Worm (Caenorhabditis elegans) whole organism, young adult: ENCODE results near the gene C18H7.6.

Source experiments
- B0035.1 ChIP-seq: sonication (generic microtip); optimal IDR thresholded peaks from 2 replicates; lab custom pipeline; 2016; ENCODE audit warnings: missing genetic modification characterization, mild to moderate bottlenecking, missing compliant biosample characterization, missing genotype, missing genetic modification reagents
- C17E4.6 ChIP-seq: fragments of 200-800 bp; sonication (Bioruptor generic); IDR thresholded peaks from 2 replicates; pipeline ENCODE4 v1.3.6; 2022; ENCODE audit warnings: missing genetic modification reagents, missing genetic modification characterization, missing compliant biosample characterization
- D2030.7 ChIP-seq: fragments of 200-800 bp; sonication (Bioruptor generic); IDR thresholded peaks from 2 replicates; pipeline ENCODE4 v1.3.6; 2022; ENCODE audit warnings: missing genetic modification reagents, missing genetic modification characterization, missing compliant biosample characterization
- F52B5.7 ChIP-seq: sonication (generic microtip); optimal IDR thresholded peaks from 2 replicates; lab custom pipeline; 2016; ENCODE audit warnings: mild to moderate bottlenecking, missing genetic modification characterization, missing compliant biosample characterization
- F55B11.4 ChIP-seq: sonication (generic microtip); optimal IDR thresholded peaks from 2 replicates; lab custom pipeline; 2016; ENCODE audit warnings: missing compliant biosample characterization, missing genetic modification characterization, borderline replicate concordance; ENCODE audit not compliant: insufficient read depth
- Y53G8AR.9 ChIP-seq: fragments of 200-800 bp; sonication (Bioruptor generic); conservative IDR thresholded peaks from 2 replicates; pipeline ENCODE4 v1.3.6; 2022; ENCODE audit warnings: missing genetic modification reagents, missing genetic modification characterization, missing compliant biosample characterization
- Y56A3A.18 ChIP-seq: fragments of 200-800 bp; sonication (Bioruptor generic); IDR thresholded peaks from 2 replicates; pipeline ENCODE4 v1.3.6; 2022; ENCODE audit warnings: missing genetic modification reagents, missing genetic modification characterization, missing compliant biosample characterization
- Y67H2A.10 ChIP-seq: fragments of 200-800 bp; sonication (Bioruptor generic); conservative IDR thresholded peaks from 2 replicates; pipeline ENCODE4 v1.3.6; 2022; ENCODE audit warnings: missing genetic modification reagents, missing genetic modification characterization, missing compliant biosample characterization
- Y79H2A.3 ChIP-seq: fragments of 200-800 bp; sonication (Bioruptor generic); conservative IDR thresholded peaks from 2 replicates; pipeline ENCODE4 v1.3.6; 2022; ENCODE audit warnings: missing genetic modification reagents, missing genetic modification characterization, missing compliant biosample characterization
- ZK185.1 ChIP-seq: sonication (generic microtip); optimal IDR thresholded peaks from 2 replicates; lab custom pipeline; 2016; ENCODE audit warnings: mild to moderate bottlenecking, missing genetic modification characterization, missing compliant biosample characterization; ENCODE audit not compliant: poor library complexity, severe bottlenecking
- akir-1 ChIP-seq: fragments of 200-800 bp; sonication (Bioruptor generic); optimal IDR thresholded peaks from 2 replicates; lab custom pipeline; 2018; ENCODE audit warnings: mild to moderate bottlenecking, missing genetic modification characterization, moderate library complexity, missing compliant biosample characterization
- atf-7 ChIP-seq: sonication (generic microtip); optimal IDR thresholded peaks from 2 replicates; lab custom pipeline; 2017; ENCODE audit warnings: mild to moderate bottlenecking, missing genetic modification characterization, missing compliant biosample characterization
- athp-1 ChIP-seq: sonication (generic microtip); optimal IDR thresholded peaks from 2 replicates; lab custom pipeline; 2017; ENCODE audit warnings: mild to moderate bottlenecking, missing genetic modification characterization, missing compliant biosample characterization
- bed-2 ChIP-seq: fragments of 200-800 bp; sonication (Bioruptor generic); IDR thresholded peaks from 2 replicates; pipeline ENCODE4 v1.3.6; 2022; ENCODE audit warnings: missing genetic modification reagents, missing genetic modification characterization, missing compliant biosample characterization
- ceh-100 ChIP-seq: fragments of 200-800 bp; sonication (Bioruptor generic); IDR thresholded peaks from 2 replicates; pipeline ENCODE4 v1.3.6; 2022; ENCODE audit warnings: missing genetic modification reagents, missing genetic modification characterization, missing compliant biosample characterization
- ceh-27 ChIP-seq: fragments of 200-800 bp; sonication (Bioruptor generic); optimal IDR thresholded peaks from 2 replicates; lab custom pipeline; 2018; ENCODE audit warnings: mild to moderate bottlenecking, missing genetic modification characterization, moderate library complexity, missing compliant biosample characterization
- ceh-58 ChIP-seq: fragments of 200-800 bp; sonication (Bioruptor generic); IDR thresholded peaks from 2 replicates; pipeline ENCODE4 v1.3.6; 2022; ENCODE audit warnings: missing genetic modification characterization, missing compliant biosample characterization
- ceh-79 ChIP-seq: sonication (generic microtip); optimal IDR thresholded peaks from 2 replicates; lab custom pipeline; 2017; ENCODE audit warnings: mild to moderate bottlenecking, missing genetic modification characterization, missing compliant biosample characterization
- ceh-91 ChIP-seq: fragments of 200-800 bp; sonication (Bioruptor generic); IDR thresholded peaks from 2 replicates; pipeline ENCODE4 v1.3.6; 2022; ENCODE audit warnings: missing genetic modification reagents, missing genetic modification characterization, missing compliant biosample characterization
- chd-7 ChIP-seq: sonication (generic microtip); optimal IDR thresholded peaks from 2 replicates; lab custom pipeline; 2016; ENCODE audit warnings: mild to moderate bottlenecking, missing genetic modification characterization, moderate library complexity, missing compliant biosample characterization
- egrh-3 ChIP-seq: fragments of 200-800 bp; sonication (Bioruptor generic); IDR thresholded peaks from 2 replicates; pipeline ENCODE4 v1.3.6; 2022; ENCODE audit warnings: missing genetic modification reagents, missing genetic modification characterization, missing compliant biosample characterization
- ets-4 ChIP-seq: fragments of 200-800 bp; sonication (Bioruptor generic); optimal IDR thresholded peaks from 2 replicates; lab custom pipeline; 2018; ENCODE audit warnings: mild to moderate bottlenecking, missing genetic modification characterization, missing compliant biosample characterization
- hmg-1.2 ChIP-seq: fragments of 200-800 bp; sonication (Bioruptor generic); IDR thresholded peaks from 2 replicates; pipeline ENCODE4 v1.3.6; 2022; ENCODE audit warnings: missing genetic modification reagents, missing genetic modification characterization, missing compliant biosample characterization
- hrde-1 ChIP-seq: sonication (generic microtip); optimal IDR thresholded peaks from 2 replicates; lab custom pipeline; 2016; ENCODE audit warnings: missing genetic modification characterization, mild to moderate bottlenecking, missing compliant biosample characterization, moderate library complexity, missing genotype, missing genetic modification reagents, borderline replicate concordance
- lag-1 ChIP-seq: fragments of 200-800 bp; sonication (Bioruptor generic); IDR thresholded peaks from 2 replicates; pipeline ENCODE4 v1.3.6; 2022; ENCODE audit warnings: missing genetic modification reagents, missing genetic modification characterization, missing compliant biosample characterization
- lin-26 ChIP-seq: fragments of 200-800 bp; sonication (Bioruptor generic); IDR thresholded peaks from 2 replicates; pipeline ENCODE4 v1.3.6; 2022; ENCODE audit warnings: missing genetic modification reagents, missing genetic modification characterization, missing compliant biosample characterization
- madf-10 ChIP-seq: sonication (generic microtip); optimal IDR thresholded peaks from 2 replicates; lab custom pipeline; 2016; ENCODE audit warnings: mild to moderate bottlenecking, missing genetic modification characterization, missing compliant biosample characterization
- nhr-179 ChIP-seq: sonication (generic microtip); optimal IDR thresholded peaks from 2 replicates; lab custom pipeline; 2016; ENCODE audit warnings: mild to moderate bottlenecking, missing genetic modification characterization, missing compliant biosample characterization
- snpc-1.3 ChIP-seq: sonication (generic microtip); optimal IDR thresholded peaks from 2 replicates; lab custom pipeline; 2017; ENCODE audit warnings: missing genetic modification characterization, mild to moderate bottlenecking, missing compliant biosample characterization, antibody characterized with exemption, moderate library complexity, missing genotype, missing genetic modification reagents; ENCODE audit not compliant: insufficient read depth
- snpc-4 ChIP-seq, 5 experiments: fragments of 150-350 bp in 1 of 5; sonication (generic microtip) in 4 of 5; optimal IDR thresholded peaks; 2 replicates each; lab custom pipeline; 2014 to 2018; ENCODE audit warnings: missing genetic modification characterization in 5 of 5, missing biosample characterization in 3 of 5, antibody characterized with exemption in 2 of 5, mild to moderate bottlenecking in 2 of 5, missing compliant biosample characterization in 2 of 5, missing genotype in 2 of 5, moderate library complexity in 2 of 5, missing genetic modification reagents in 1 of 5
- somi-1 ChIP-seq: fragments of 200-800 bp; sonication (Bioruptor generic); optimal IDR thresholded peaks from 2 replicates; lab custom pipeline; 2018; ENCODE audit warnings: mild to moderate bottlenecking, missing genetic modification characterization, missing compliant biosample characterization
- tbx-9 ChIP-seq: sonication (generic microtip); optimal IDR thresholded peaks from 2 replicates; lab custom pipeline; 2016; ENCODE audit warnings: borderline replicate concordance, missing genetic modification characterization, inconsistent platforms, missing compliant biosample characterization
- unc-130 ChIP-seq: sonication (generic microtip); optimal IDR thresholded peaks from 2 replicates; lab custom pipeline; 2016; ENCODE audit warnings: missing genetic modification reagents, missing genetic modification characterization, missing compliant biosample characterization
- ztf-22 ChIP-seq: fragments of 200-800 bp; sonication (Bioruptor generic); optimal IDR thresholded peaks from 2 replicates; lab custom pipeline; 2018; ENCODE audit warnings: mild to moderate bottlenecking, missing genetic modification characterization, moderate library complexity, missing compliant biosample characterization
- ztf-25 ChIP-seq: fragments of 200-800 bp; sonication (Bioruptor generic); IDR thresholded peaks from 2 replicates; pipeline ENCODE4 v1.3.6; 2022; ENCODE audit warnings: missing genetic modification reagents, missing genetic modification characterization, missing compliant biosample characterization
- ztf-6 ChIP-seq: fragments of 200-800 bp; sonication (Bioruptor generic); IDR thresholded peaks from 2 replicates; pipeline ENCODE4 v1.3.6; 2022; ENCODE audit warnings: missing genetic modification reagents, missing genetic modification characterization, missing compliant biosample characterization

C18H7.6 gene

ce11 chrIV:631869-632268 lies 39.6 kb upstream of the C18H7.6 start (continued):
- TF ChIP-seq lin-26 (GFP tag; lab: Robert Waterston, UW) (0 out of 2 replicates have a peak, but pooled peaks have one; percentile 32), ztf-22 (GFP tag; lab: Kevin White, UChicago) (no peak), chd-7 (tag; lab: Kevin White, UChicago) (no peak), D2030.7 (GFP tag; lab: Robert Waterston, UW) (no peak), Y79H2A.3 (GFP tag; lab: Robert Waterston, UW) (no peak), snpc-4 (GFP tag; optimal IDR thresholded peaks at IDR 0.05; lab: Kevin White, UChicago) (no peak), snpc-4 (tag; optimal IDR thresholded peaks at IDR 0.05; lab: Kevin White, UChicago) (no peak), ZK185.1 (tag; lab: Kevin White, UChicago) (no peak), somi-1 (GFP tag; lab: Kevin White, UChicago) (no peak), athp-1 (tag; lab: Kevin White, UChicago) (no peak), snpc-1.3 (no peak), F52B5.7 (tag; lab: Kevin White, UChicago) (no peak), Y67H2A.10 (GFP tag; lab: Robert Waterston, UW) (no peak), lag-1 (no peak), B0035.1 (no peak), madf-10 (tag; lab: Kevin White, UChicago) (no peak), ceh-79 (tag; lab: Kevin White, UChicago) (no peak), Y53G8AR.9 (GFP tag; lab: Robert Waterston, UW) (0 out of 2 replicates have a peak, but pooled peaks have one; percentile 18)

- TF ChIP-seq F55B11.4 (tag; lab: Kevin White, UChicago) (no peak), unc-130 (GFP tag; lab: Kevin White, UChicago) (no peak), bed-2 (GFP tag; lab: Robert Waterston, UW) (no peak), ceh-91 (GFP tag; lab: Robert Waterston, UW) (no peak), nhr-179 (tag; lab: Kevin White, UChicago) (no peak), ceh-100 (no peak), Y56A3A.18 (GFP tag; lab: Robert Waterston, UW) (no peak), akir-1 (GFP tag; lab: Kevin White, UChicago) (no peak), C17E4.6 (GFP tag; lab: Robert Waterston, UW) (no peak), ztf-25 (GFP tag; lab: Robert Waterston, UW) (no peak), hmg-1.2 (GFP tag; lab: Robert Waterston, UW) (no peak), hrde-1 (tag; lab: Kevin White, UChicago) (no peak), tbx-9 (tag; lab: Kevin White, UChicago) (no peak), ceh-58 (GFP tag; lab: Robert Waterston, UW) (no peak), ets-4 (GFP tag; lab: Kevin White, UChicago) (no peak), ceh-27 (GFP tag; lab: Kevin White, UChicago) (no peak), ztf-6 (GFP tag; lab: Robert Waterston, UW) (no peak), atf-7 (tag; lab: Kevin White, UChicago) (no peak), egrh-3 (GFP tag; lab: Robert Waterston, UW) (no peak)
Measured at ce11 chrIV:630598-630997, 38.3 kb upstream of the C18H7.6 start.
